Worm (Caenorhabditis elegans) whole organism, L1 larva: Measurements from ENCODE around the gene C04C3.9.

ENCODE experiments used
- elt-3 ChIP-seq, 6 experiments: fragments of 150-350 bp in 1 of 6; sonication (generic microtip); optimal IDR thresholded peaks; 2 replicates each; lab custom pipeline; 2017 to 2018; ENCODE audit warnings: missing biosample characterization in 6 of 6, missing genetic modification characterization in 6 of 6, inconsistent platforms in 1 of 6
- skn-1 ChIP-seq: fragments of 150-350 bp; optimal IDR thresholded peaks from 2 replicates; lab custom pipeline; 2014; ENCODE audit warnings: missing biosample characterization, missing genetic modification characterization

ce11 chrIV:3439354-3439753, 11.0 kb upstream of the C04C3.9 start, which contains the start of gene grd-3:
- TF ChIP-seq elt-3 (tag; optimal IDR thresholded peaks at IDR 0.05; lab: Kevin White, UChicago) (no peak), skn-1 (tag; lab: Kevin White, UChicago) (no peak)
